Fruit fly (Drosophila melanogaster): ENCODE measurements around the gene CG32264.
A peak's percentile ranks its signal among the peaks of the same experiment; 100 is the strongest.

The CG32264 gene

DNA sequence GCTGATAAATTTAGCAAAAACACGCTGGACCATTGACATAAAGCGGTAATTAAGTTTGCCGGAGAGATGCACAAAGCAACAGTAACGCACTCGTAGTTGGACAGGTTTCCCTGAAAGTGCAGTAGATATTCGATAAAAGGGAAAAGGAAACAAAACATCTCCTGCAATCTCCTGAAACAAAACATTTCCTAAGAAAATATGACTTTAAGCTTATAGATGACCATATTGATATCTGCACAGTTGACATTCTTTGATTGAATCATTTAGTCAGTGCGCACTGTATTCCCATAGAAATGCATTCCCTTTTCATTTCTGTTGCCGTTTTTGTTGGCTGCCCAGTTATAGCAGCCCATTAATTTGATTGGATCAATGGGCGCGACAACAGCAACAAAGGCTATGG, 46.6 kb upstream of the CG32264 start (continued):
- TF ChIP-seq CG3407 (GFP tag; optimal IDR thresholded peaks at IDR 0.05) (peak; percentile 47), CG2120 (GFP tag; optimal IDR thresholded peaks at IDR 0.05) (no peak), lab (GFP tag; optimal IDR thresholded peaks at IDR 0.05) (no peak), al (GFP tag; IDR thresholded peaks at IDR 0.05) (no peak), onecut (GFP tag; IDR thresholded peaks at IDR 0.05) (peak; percentile 40), ssp (GFP tag; IDR thresholded peaks at IDR 0.05) (no peak), vfl (GFP tag; optimal IDR thresholded peaks at IDR 0.05) (no peak), her (GFP tag; optimal IDR thresholded peaks at IDR 0.05) (no peak), CG1529 (GFP tag; optimal IDR thresholded peaks at IDR 0.05) (peak; percentile 67), CG3065 (GFP tag; optimal IDR thresholded peaks at IDR 0.05) (no peak), CG9437 (GFP tag; optimal IDR thresholded peaks at IDR 0.05) (peak; percentile 2), Ravus (GFP tag; IDR thresholded peaks at IDR 0.05) (no peak), ato (GFP tag; IDR thresholded peaks at IDR 0.05; ENCODE audit: partially characterized antibody) (no peak), chn (GFP tag; optimal IDR thresholded peaks at IDR 0.05) (peak; percentile 48), CG8478 (optimal IDR thresholded peaks at IDR 0.05) (no peak), sug (tag; optimal IDR thresholded peaks at IDR 0.05) (no peak), GATAe (GFP tag; conservative IDR thresholded peaks at IDR 0.05) (no peak), CG10209 (GFP tag; optimal IDR thresholded peaks at IDR 0.05) (no peak), CG13775 (GFP tag; optimal IDR thresholded peaks at IDR 0.05) (peak; percentile 12), esg (GFP tag; conservative IDR thresholded peaks at IDR 0.05) (peak; percentile 58), CG16813 (GFP tag; IDR thresholded peaks at IDR 0.05; ENCODE audit: partially characterized antibody) (no peak), sima (GFP tag; optimal IDR thresholded peaks at IDR 0.05) (no peak), CG18619 (GFP tag; optimal IDR thresholded peaks at IDR 0.05) (peak; percentile 21), slou (GFP tag; optimal IDR thresholded peaks at IDR 0.05) (no peak), Dfd (GFP tag; optimal IDR thresholded peaks at IDR 0.05) (no peak), CG6854 (GFP tag; optimal IDR thresholded peaks at IDR 0.05) (no peak), h (optimal IDR thresholded peaks at IDR 0.05) (no peak), CG14014 (GFP tag; IDR thresholded peaks at IDR 0.05) (no peak), eve (GFP tag; optimal IDR thresholded peaks at IDR 0.05) (peak in 1 of 2 experiments; percentile 78), crp (GFP tag; optimal IDR thresholded peaks at IDR 0.05) (no peak), phol (tag; optimal IDR thresholded peaks at IDR 0.05) (peak; percentile 41), ara (GFP tag; IDR thresholded peaks at IDR 0.05) (peak; percentile 70), Gug (GFP tag; IDR thresholded peaks at IDR 0.05) (peak; percentile 29; the same call in 2 of the 4 replicates), Myb (GFP tag; optimal IDR thresholded peaks at IDR 0.05) (no peak), pfk (GFP tag; optimal IDR thresholded peaks at IDR 0.05) (no peak), CG10565 (GFP tag; optimal IDR thresholded peaks at IDR 0.05) (no peak), D (optimal IDR thresholded peaks at IDR 0.05) (no peak), D (GFP tag; optimal IDR thresholded peaks at IDR 0.05) (peak; percentile 28), Awh (GFP tag; IDR thresholded peaks at IDR 0.05) (peak; percentile 90), CG6791 (GFP tag; IDR thresholded peaks at IDR 0.05; ENCODE audit: partially characterized antibody) (no peak), Poxn (GFP tag; IDR thresholded peaks at IDR 0.05) (no peak), Deaf1 (tag; optimal IDR thresholded peaks at IDR 0.05) (no peak), pum (GFP tag; optimal IDR thresholded peaks at IDR 0.05) (peak; percentile 20), CG7987 (GFP tag; optimal IDR thresholded peaks at IDR 0.05) (no peak), danr (GFP tag; IDR thresholded peaks at IDR 0.05) (no peak), bcd (GFP tag; optimal IDR thresholded peaks at IDR 0.05) (no peak), CG31441 (GFP tag; IDR thresholded peaks at IDR 0.05) (peak; percentile 34; the same call in 1 of the 2 replicates), CG11085 (GFP tag; IDR thresholded peaks at IDR 0.05) (no peak), D19A (tag; optimal IDR thresholded peaks at IDR 0.05) (no peak), lmd (GFP tag; IDR thresholded peaks at IDR 0.05) (peak; percentile 66), hkb (optimal IDR thresholded peaks at IDR 0.05) (no peak), hkb (GFP tag; IDR thresholded peaks at IDR 0.05) (peak; percentile 40; the same call in 1 of the 2 replicates), tll (GFP tag; optimal IDR thresholded peaks at IDR 0.05) (no peak)
